Worm (Caenorhabditis elegans): ENCODE results near the gene T09A12.8.

Gene T09A12.8

ce11 chrIV:8243170-8243569 lies 329 bp downstream of the T09A12.8 start:
- TF ChIP-seq nhr-11 (tag; optimal IDR thresholded peaks at IDR 0.05) (no peak), ama-1 (optimal IDR thresholded peaks at IDR 0.05) (no peak), unc-55 (GFP tag; optimal IDR thresholded peaks at IDR 0.05) (no peak), F13H6.1 (tag; optimal IDR thresholded peaks at IDR 0.05) (no peak), nhr-25 (tag; optimal IDR thresholded peaks at IDR 0.05) (no peak), ceh-16 (tag; optimal IDR thresholded peaks at IDR 0.05) (peak; percentile 9), crh-2 (tag; optimal IDR thresholded peaks at IDR 0.05) (no peak), elt-3 (tag; optimal IDR thresholded peaks at IDR 0.05) (no peak), sma-9 (GFP tag; optimal IDR thresholded peaks at IDR 0.05) (peak; percentile 51), sma-9 (tag; optimal IDR thresholded peaks at IDR 0.05) (no peak)

DNA sequence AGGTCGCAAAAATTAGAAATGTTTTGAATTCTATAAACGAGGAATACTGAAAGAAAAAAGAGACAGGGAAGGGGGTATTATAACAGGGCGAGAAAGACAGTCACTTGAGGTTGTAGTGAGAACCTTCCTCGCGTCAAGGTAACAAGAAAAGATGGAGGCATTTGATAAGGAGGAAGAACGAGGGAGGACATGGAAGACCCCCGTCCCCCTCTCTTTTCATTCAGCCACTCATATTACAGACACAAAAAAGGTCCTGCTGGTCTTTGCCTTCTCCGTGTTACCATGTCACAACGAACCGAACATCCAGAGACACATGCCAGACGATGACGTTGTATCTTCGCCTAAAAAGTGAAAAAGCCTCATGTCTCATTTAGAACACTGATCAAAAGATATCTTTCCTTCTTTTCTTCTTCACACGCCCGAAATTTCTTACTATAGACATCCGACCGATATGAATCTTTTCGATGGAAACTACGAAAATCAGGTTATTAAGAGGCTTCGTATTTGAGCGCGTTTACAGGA lies 2.1 kb downstream of the T09A12.8 start:
- TF ChIP-seq peb-1 (tag; optimal IDR thresholded peaks at IDR 0.05), result no peak
- peak; percentile 3 for TF ChIP-seq fos-1 (tag; optimal IDR thresholded peaks at IDR 0.05)

DNA sequence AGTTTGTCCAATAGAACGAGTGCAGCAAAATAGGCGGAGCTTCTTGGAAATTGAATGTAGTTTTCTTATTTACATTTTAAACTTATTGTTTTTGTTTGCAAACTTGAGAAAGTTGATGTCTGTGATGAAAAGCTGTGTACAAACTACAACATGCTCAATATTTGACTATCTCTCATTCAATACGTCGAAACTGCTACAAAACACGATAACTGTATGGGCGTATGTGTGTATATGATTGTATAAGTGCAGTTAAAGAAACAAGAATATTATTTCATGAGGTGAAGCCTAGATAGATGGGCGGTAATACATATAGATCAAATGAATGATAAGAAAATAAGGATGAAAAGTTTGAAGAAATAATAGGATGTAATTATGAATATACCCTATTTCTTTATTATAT lies 3.9 kb downstream of the T09A12.8 start:
- TF ChIP-seq dmd-4 (tag; optimal IDR thresholded peaks at IDR 0.05) (no peak), zag-1 (tag; optimal IDR thresholded peaks at IDR 0.05) (no peak), gmeb-1 (tag; optimal IDR thresholded peaks at IDR 0.05) (no peak), lsy-2 (tag; optimal IDR thresholded peaks at IDR 0.05) (no peak), aly-2 (tag; optimal IDR thresholded peaks at IDR 0.05) (no peak), blmp-1 (tag; optimal IDR thresholded peaks at IDR 0.05; ENCODE audit: insufficient read depth) (no peak), fos-1 (tag; optimal IDR thresholded peaks at IDR 0.05) (no peak), ama-1 (optimal IDR thresholded peaks at IDR 0.05) (no peak), lin-13 (GFP tag; optimal IDR thresholded peaks at IDR 0.05) (no peak), ztf-4 (tag; optimal IDR thresholded peaks at IDR 0.05) (no peak), unc-55 (GFP tag; optimal IDR thresholded peaks at IDR 0.05) (no peak), nhr-21 (tag; optimal IDR thresholded peaks at IDR 0.05) (no peak), nhr-23 (tag; optimal IDR thresholded peaks at IDR 0.05) (no peak), alr-1 (tag; optimal IDR thresholded peaks at IDR 0.05) (no peak), Y55F3AM.14 (GFP tag; optimal IDR thresholded peaks at IDR 0.05) (no peak), nhr-11 (tag; optimal IDR thresholded peaks at IDR 0.05) (no peak), nhr-6 (tag; optimal IDR thresholded peaks at IDR 0.05) (no peak)

ce11 chrIV:8236502-8236901 lies 7.0 kb downstream of the T09A12.8 start, which contains the start of gene nhr-66:
Gene nhr-66, minus strand, starts transcription at chrIV:8236602.
- TF ChIP-seq sma-3 (GFP tag; optimal IDR thresholded peaks at IDR 0.05) (no peak), nhr-77 (tag; optimal IDR thresholded peaks at IDR 0.05) (no peak), nhr-11 (tag; optimal IDR thresholded peaks at IDR 0.05) (no peak), elt-3 (tag; optimal IDR thresholded peaks at IDR 0.05) (no peak), ztf-1 (GFP tag; conservative IDR thresholded peaks at IDR 0.05) (no peak), nhr-21 (tag; optimal IDR thresholded peaks at IDR 0.05) (no peak), unc-55 (GFP tag; optimal IDR thresholded peaks at IDR 0.05) (no peak), lin-11 (tag; optimal IDR thresholded peaks at IDR 0.05) (no peak), C34F6.9 (tag; optimal IDR thresholded peaks at IDR 0.05) (no peak), dmd-4 (tag; optimal IDR thresholded peaks at IDR 0.05) (no peak), nhr-237 (tag; optimal IDR thresholded peaks at IDR 0.05) (no peak), nhr-6 (tag; optimal IDR thresholded peaks at IDR 0.05) (no peak), ceh-82 (tag; optimal IDR thresholded peaks at IDR 0.05) (no peak), skn-1 (tag; optimal IDR thresholded peaks at IDR 0.05) (no peak), blmp-1 (tag; optimal IDR thresholded peaks at IDR 0.05; ENCODE audit: insufficient read depth) (no peak), mab-5 (tag; optimal IDR thresholded peaks at IDR 0.05) (no peak), aly-2 (tag; optimal IDR thresholded peaks at IDR 0.05) (no peak), unc-39 (tag; optimal IDR thresholded peaks at IDR 0.05) (no peak), ama-1 (optimal IDR thresholded peaks at IDR 0.05) (no peak)

DNA sequence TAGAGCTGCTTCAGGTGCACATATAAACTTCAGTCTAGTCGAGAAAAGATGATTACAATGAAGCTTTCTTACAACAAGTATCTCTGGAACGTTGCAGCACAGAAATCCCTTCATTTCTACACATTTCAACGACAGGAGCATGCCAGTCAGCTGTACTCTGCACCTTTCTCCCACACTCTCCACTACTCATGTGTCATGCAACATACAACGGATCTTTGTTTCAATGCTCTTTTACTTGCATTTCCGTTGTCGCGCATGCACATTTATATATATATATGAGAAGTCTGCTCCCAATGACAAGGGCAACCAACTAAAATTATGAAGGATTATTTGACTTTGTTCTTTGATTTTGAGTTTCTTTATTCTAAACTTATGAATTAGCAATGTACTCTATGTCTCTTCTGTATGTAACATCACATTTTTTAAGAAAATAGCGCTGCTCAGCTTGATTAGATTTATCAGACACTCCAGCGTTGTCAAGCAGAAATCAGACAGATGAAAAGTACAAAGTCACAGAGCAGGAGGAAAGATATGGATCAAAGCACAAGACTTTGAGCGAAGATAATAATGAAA lies 8.3 kb downstream of the T09A12.8 start:
- TF ChIP-seq mdl-1 (tag; optimal IDR thresholded peaks at IDR 0.05) (no peak), unc-39 (tag; optimal IDR thresholded peaks at IDR 0.05) (no peak), sma-9 (GFP tag; optimal IDR thresholded peaks at IDR 0.05) (peak; percentile 16), sma-9 (tag; optimal IDR thresholded peaks at IDR 0.05) (no peak), lsy-2 (tag; optimal IDR thresholded peaks at IDR 0.05) (peak in 1 of 2 experiments; percentile 11)

Data from whole organism, L2 larva.